Fruit fly (Drosophila melanogaster) whole organism, pupa: ENCODE measurements around the gene Hipk.

Source experiments
- CG12605 ChIP-seq: fragments of 200-800 bp; sonication (Bioruptor generic); IDR thresholded peaks from 2 replicates; pipeline ENCODE4 v1.3.6; 2022; ENCODE audit warnings: missing biosample characterization, missing genetic modification characterization
- CG14655 ChIP-seq: fragments of 200-800 bp; sonication (Bioruptor generic); optimal IDR thresholded peaks from 3 replicates; lab custom pipeline; 2017; ENCODE audit warnings: mild to moderate bottlenecking, missing biosample characterization, missing genetic modification reagents, missing genetic modification characterization
- CG15710 ChIP-seq: fragments of 200-800 bp; sonication (Bioruptor generic); optimal IDR thresholded peaks from 2 replicates; lab custom pipeline; 2018; ENCODE audit warnings: missing biosample characterization, mild to moderate bottlenecking, missing genetic modification characterization, moderate library complexity
- CG17806 ChIP-seq: fragments of 200-800 bp; sonication (Bioruptor generic); optimal IDR thresholded peaks from 2 replicates; lab custom pipeline; 2018; ENCODE audit warnings: missing biosample characterization, mild to moderate bottlenecking, missing genetic modification characterization, moderate library complexity
- CG32121 ChIP-seq: fragments of 200-800 bp; sonication (Bioruptor generic); IDR thresholded peaks from 2 replicates; pipeline ENCODE4 v1.3.6; 2022; ENCODE audit warnings: missing biosample characterization, missing genetic modification characterization
- CG4496 ChIP-seq: fragments of 200-800 bp; sonication (Bioruptor generic); IDR thresholded peaks from 3 replicates; pipeline ENCODE4 v1.3.6; 2022; ENCODE audit warnings: missing biosample characterization, missing genetic modification characterization
- CG8159 ChIP-seq: fragments of 200-800 bp; sonication (Bioruptor generic); optimal IDR thresholded peaks from 3 replicates; lab custom pipeline; 2018; ENCODE audit warnings: missing biosample characterization, mild to moderate bottlenecking, missing genetic modification characterization, moderate library complexity
- CG9948 ChIP-seq: fragments of 200-800 bp; sonication (Bioruptor generic); optimal IDR thresholded peaks from 2 replicates; lab custom pipeline; 2018; ENCODE audit warnings: missing biosample characterization, mild to moderate bottlenecking, missing genetic modification characterization, moderate library complexity
- D1 ChIP-seq: fragments of 200-800 bp; sonication (Bioruptor generic); optimal IDR thresholded peaks from 2 replicates; lab custom pipeline; 2018; ENCODE audit warnings: missing biosample characterization, mild to moderate bottlenecking, missing genetic modification characterization, moderate library complexity
- EcR ChIP-seq: fragments of 200-800 bp; sonication (Bioruptor generic); optimal IDR thresholded peaks from 3 replicates; lab custom pipeline; 2019; ENCODE audit warnings: missing biosample characterization, missing genetic modification characterization, mild to moderate bottlenecking, moderate library complexity, missing genetic modification reagents
- Pif1B ChIP-seq: fragments of 200-800 bp; sonication (Bioruptor generic); optimal IDR thresholded peaks from 3 replicates; lab custom pipeline; 2016; ENCODE audit warnings: missing biosample characterization, missing genetic modification characterization
- gl ChIP-seq: fragments of 200-800 bp; sonication (Bioruptor generic); optimal IDR thresholded peaks from 2 replicates; lab custom pipeline; 2018; ENCODE audit warnings: missing biosample characterization, mild to moderate bottlenecking, missing genetic modification characterization

- TF ChIP-seq CG9948 (tag; lab: Kevin White, UChicago): no peak
- TF ChIP-seq CG15710 (tag; lab: Kevin White, UChicago): no peak
- TF ChIP-seq Pif1B (GFP tag; lab: Kevin White, UChicago): no peak
- no peak for TF ChIP-seq CG4496 (GFP tag; lab: Robert Waterston, UW)
- TF ChIP-seq CG12605 (GFP tag; lab: Robert Waterston, UW): no peak
- TF ChIP-seq CG32121: no peak
- TF ChIP-seq CG17806: no peak
- no peak for TF ChIP-seq CG14655 (GFP tag; lab: Kevin White, UChicago)
- TF ChIP-seq gl (tag; lab: Kevin White, UChicago): no peak
- no peak for TF ChIP-seq EcR (GFP tag; lab: Kevin White, UChicago)
- TF ChIP-seq CG8159 (tag; lab: Kevin White, UChicago): no peak
- no peak for TF ChIP-seq D1 (tag; lab: Kevin White, UChicago)
Observed at dm6 chr3L:544203-544602, 1.3 kb downstream of the Hipk start.
